Fruit fly (Drosophila melanogaster) whole organism, adult: Measurements from ENCODE around the gene CheA86a.

Source experiments
- CG14711 ChIP-seq: fragments of 200-800 bp; sonication (Bioruptor generic); optimal IDR thresholded peaks from 2 replicates; lab custom pipeline; 2018; ENCODE audit warnings: missing biosample characterization, mild to moderate bottlenecking, missing genetic modification characterization, moderate library complexity
- CG1620 ChIP-seq: fragments of 200-800 bp; sonication (Bioruptor generic); optimal IDR thresholded peaks from 2 replicates; lab custom pipeline; 2016; ENCODE audit warnings: missing biosample characterization, missing genetic modification characterization
- CG5204 ChIP-seq: fragments of 200-800 bp; sonication (Bioruptor generic); optimal IDR thresholded peaks from 2 replicates; lab custom pipeline; 2016; ENCODE audit warnings: missing biosample characterization, missing genetic modification characterization
- Clk ChIP-seq: fragments of 200-800 bp; sonication (Bioruptor generic); optimal IDR thresholded peaks from 2 replicates; lab custom pipeline; 2017; ENCODE audit warnings: missing biosample characterization, missing genetic modification characterization
- Crg-1 ChIP-seq: fragments of 200-800 bp; sonication (Bioruptor generic); optimal IDR thresholded peaks from 2 replicates; lab custom pipeline; 2016; ENCODE audit warnings: missing biosample characterization, missing genetic modification characterization
- Hr96 ChIP-seq: fragments of 200-800 bp; sonication (Bioruptor generic); optimal IDR thresholded peaks from 2 replicates; lab custom pipeline; 2016; ENCODE audit warnings: missing biosample characterization, missing genetic modification characterization
- Mnt ChIP-seq: fragments of 200-800 bp; sonication (Bioruptor generic); optimal IDR thresholded peaks from 2 replicates; lab custom pipeline; 2016; ENCODE audit warnings: missing biosample characterization, mild to moderate bottlenecking, missing genetic modification characterization
- kay ChIP-seq: fragments of 200-800 bp; sonication (Bioruptor generic); peaks from one replicate; lab custom pipeline; 2016; ENCODE audit warnings: missing biosample characterization, missing genetic modification characterization, borderline replicate concordance
- ovo ChIP-seq: fragments of 200-800 bp; sonication (Bioruptor generic); optimal IDR thresholded peaks from 2 replicates; lab custom pipeline; 2016; ENCODE audit warnings: missing biosample characterization, missing genetic modification characterization
- pad ChIP-seq: fragments of 200-800 bp; sonication (Bioruptor generic); optimal IDR thresholded peaks from 3 replicates; lab custom pipeline; 2017; ENCODE audit warnings: missing biosample characterization, missing genetic modification characterization, mild to moderate bottlenecking, moderate library complexity, missing genetic modification reagents
- toe ChIP-seq: fragments of 200-800 bp; sonication (Bioruptor generic); optimal IDR thresholded peaks from 2 replicates; lab custom pipeline; 2016; ENCODE audit warnings: missing biosample characterization, missing genetic modification characterization

dm6 chr3R:11173169-11173506 lies 28.1 kb upstream of the CheA86a start:
- TF ChIP-seq kay (peak; percentile 58), CG5204 (no peak), Clk (GFP tag; lab: Kevin White, UChicago) (no peak), toe (no peak), Mnt (GFP tag; lab: Kevin White, UChicago) (no peak), CG1620 (GFP tag; lab: Kevin White, UChicago) (no peak), Hr96 (GFP tag; lab: Kevin White, UChicago) (no peak), Crg-1 (GFP tag; lab: Kevin White, UChicago) (no peak), ovo (GFP tag; lab: Kevin White, UChicago) (no peak), pad (GFP tag; lab: Kevin White, UChicago) (no peak), CG14711 (tag; lab: Kevin White, UChicago) (peak; percentile 45)
